Worm (Caenorhabditis elegans) whole organism, L1 larva: Measurements from ENCODE around the gene F44D12.6.

Experiments used
- aly-2 ChIP-seq: fragments of 150-350 bp; optimal IDR thresholded peaks from 2 replicates; lab custom pipeline; 2014; ENCODE audit warnings: missing biosample characterization, missing genetic modification characterization
- egl-27 ChIP-seq, 2 experiments: fragments of 150-350 bp in 1 of 2; sonication (generic microtip); optimal IDR thresholded peaks; 3 replicates each; lab custom pipeline; 2017 to 2018; ENCODE audit warnings: missing biosample characterization in 2 of 2, missing genetic modification characterization in 2 of 2, missing genetic modification reagents in 2 of 2
- fkh-10 ChIP-seq: sonication (generic microtip); optimal IDR thresholded peaks from 2 replicates; lab custom pipeline; 2017; ENCODE audit warnings: missing biosample characterization, missing genetic modification reagents, missing genetic modification characterization
- jun-1 ChIP-seq: fragments of 150-350 bp; optimal IDR thresholded peaks from 2 replicates; lab custom pipeline; 2014; ENCODE audit warnings: missing biosample characterization, missing genetic modification reagents, missing genetic modification characterization
- lin-13 ChIP-seq: fragments of 150-350 bp; optimal IDR thresholded peaks from 2 replicates; lab custom pipeline; 2014; ENCODE audit warnings: missing biosample characterization, missing genetic modification reagents, missing genetic modification characterization
- lir-3 ChIP-seq: sonication (generic microtip); optimal IDR thresholded peaks from 2 replicates; lab custom pipeline; 2016; ENCODE audit warnings: mild to moderate bottlenecking, missing genetic modification characterization, moderate library complexity, missing compliant biosample characterization; ENCODE audit not compliant: poor library complexity
- nhr-12 ChIP-seq: sonication (generic microtip); optimal IDR thresholded peaks from 2 replicates; lab custom pipeline; 2017; ENCODE audit warnings: missing biosample characterization, missing genetic modification characterization
- rnt-1 ChIP-seq: sonication (generic microtip); optimal IDR thresholded peaks from 2 replicates; lab custom pipeline; 2016; ENCODE audit warnings: mild to moderate bottlenecking, missing genetic modification characterization, moderate library complexity, missing compliant biosample characterization
- snpc-4 ChIP-seq: fragments of 150-350 bp; optimal IDR thresholded peaks from 2 replicates; lab custom pipeline; 2014; ENCODE audit warnings: missing biosample characterization, missing genetic modification characterization
- tbx-2 ChIP-seq: sonication (generic microtip); optimal IDR thresholded peaks from 2 replicates; lab custom pipeline; 2016; ENCODE audit warnings: missing genetic modification characterization, missing compliant biosample characterization
- unc-130 ChIP-seq: fragments of 150-350 bp; optimal IDR thresholded peaks from 2 replicates; lab custom pipeline; 2017; ENCODE audit warnings: missing biosample characterization, missing genetic modification characterization, inconsistent platforms
- ztf-4 ChIP-seq: fragments of 150-350 bp; optimal IDR thresholded peaks from 2 replicates; lab custom pipeline; 2014; ENCODE audit warnings: missing biosample characterization, missing genetic modification characterization

DNA sequence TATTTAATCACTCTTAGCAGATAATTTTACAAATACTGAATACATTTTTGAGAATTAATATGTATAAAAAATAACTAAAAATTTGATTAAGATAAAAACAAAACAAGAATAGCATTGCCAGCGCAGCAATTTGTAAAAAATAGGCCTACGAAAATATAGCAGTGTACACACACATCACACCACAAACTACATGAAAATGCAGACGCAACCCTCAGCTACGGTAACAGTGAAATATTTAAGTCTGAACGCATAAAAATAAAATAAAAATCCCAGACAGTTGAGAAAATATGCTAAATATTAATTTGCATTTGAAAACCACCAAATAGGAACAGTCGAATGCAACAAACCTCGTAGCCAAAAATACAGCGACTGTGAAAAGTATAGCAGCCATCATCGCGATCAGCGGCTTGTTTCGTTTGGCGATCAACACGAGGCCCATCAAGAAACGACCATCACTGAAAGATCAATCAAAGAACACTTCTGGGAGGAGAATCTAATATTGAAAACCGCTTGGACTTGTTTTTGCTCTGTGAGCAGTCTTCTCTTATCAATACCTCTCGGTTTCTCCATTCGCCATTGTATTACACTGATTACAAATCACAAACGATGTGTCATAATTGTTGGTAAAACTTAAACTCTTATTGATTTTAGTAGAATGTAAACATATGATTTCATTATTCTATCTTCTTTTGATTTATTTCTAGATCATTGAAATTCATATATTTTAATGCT, 34.5 kb upstream of the F44D12.6 start, which contains the start of gene pyp-1:
- no peak for TF ChIP-seq unc-130 (tag; lab: Kevin White, UChicago)
- TF ChIP-seq egl-27 (tag; optimal IDR thresholded peaks at IDR 0.05; lab: Kevin White, UChicago), result no peak
- TF ChIP-seq rnt-1 (tag; lab: Kevin White, UChicago), result peak; percentile 12
- TF ChIP-seq nhr-12 (tag; lab: Kevin White, UChicago), result no peak
- no peak for TF ChIP-seq lin-13 (GFP tag; lab: Kevin White, UChicago)
- TF ChIP-seq lir-3, result no peak
- no peak for TF ChIP-seq fkh-10 (GFP tag; lab: Kevin White, UChicago)
- no peak for TF ChIP-seq jun-1 (tag; lab: Kevin White, UChicago)
- no peak for TF ChIP-seq ztf-4 (tag; lab: Kevin White, UChicago)
- TF ChIP-seq tbx-2 (tag; lab: Kevin White, UChicago), result no peak
- no peak for TF ChIP-seq snpc-4 (tag; lab: Kevin White, UChicago)
- no peak for TF ChIP-seq aly-2
